Worm (Caenorhabditis elegans) whole organism, early embryonic: ENCODE measurements around the gene R155.5.

Experiments used
- B0310.2 ChIP-seq: sonication (generic microtip); optimal IDR thresholded peaks from 2 replicates; lab custom pipeline; 2016; ENCODE audit warnings: mild to moderate bottlenecking, missing genetic modification characterization, missing compliant biosample characterization
- F13C5.2 ChIP-seq: sonication (generic microtip); optimal IDR thresholded peaks from 2 replicates; lab custom pipeline; 2017; ENCODE audit warnings: mild to moderate bottlenecking, missing genetic modification characterization, inconsistent platforms, missing compliant biosample characterization
- aly-1 ChIP-seq: sonication (generic microtip); optimal IDR thresholded peaks from 2 replicates; lab custom pipeline; 2016; ENCODE audit warnings: missing genetic modification characterization, missing compliant biosample characterization
- ama-1 ChIP-seq: fragments of 150-350 bp; optimal IDR thresholded peaks from 2 replicates; lab custom pipeline; 2014
- ceh-13 ChIP-seq: fragments of 200-800 bp; sonication (Bioruptor generic); optimal IDR thresholded peaks from 2 replicates; lab custom pipeline; 2018; ENCODE audit warnings: mild to moderate bottlenecking, missing genetic modification characterization, missing compliant biosample characterization
- ceh-36 ChIP-seq: sonication (generic microtip); optimal IDR thresholded peaks from 2 replicates; lab custom pipeline; 2016; ENCODE audit warnings: missing genetic modification characterization, inconsistent platforms, missing compliant biosample characterization
- flt-1 ChIP-seq: fragments of 200-800 bp; sonication (Bioruptor generic); IDR thresholded peaks from 2 replicates; pipeline ENCODE4 v1.3.6; 2022; ENCODE audit warnings: missing genetic modification characterization, missing compliant biosample characterization
- hmbx-1 ChIP-seq: sonication (generic microtip); optimal IDR thresholded peaks from 2 replicates; lab custom pipeline; 2016; ENCODE audit warnings: mild to moderate bottlenecking, missing genetic modification characterization, missing compliant biosample characterization
- hnd-1 ChIP-seq: sonication (generic microtip); optimal IDR thresholded peaks from 2 replicates; lab custom pipeline; 2016; ENCODE audit warnings: missing genetic modification characterization, missing compliant biosample characterization
- pes-1 ChIP-seq: fragments of 200-800 bp; sonication (Bioruptor generic); IDR thresholded peaks from 2 replicates; pipeline ENCODE4 v1.3.6; 2022; ENCODE audit warnings: missing genetic modification reagents, missing genetic modification characterization, missing compliant biosample characterization
- scrt-1 ChIP-seq: fragments of 200-800 bp; sonication (Bioruptor generic); IDR thresholded peaks from 2 replicates; pipeline ENCODE4 v1.3.6; 2022; ENCODE audit warnings: missing genetic modification characterization, missing compliant biosample characterization
- tbx-11 ChIP-seq: fragments of 200-800 bp; sonication (Bioruptor generic); IDR thresholded peaks from 2 replicates; pipeline ENCODE4 v1.3.6; 2022; ENCODE audit warnings: missing genetic modification characterization, missing compliant biosample characterization
- tra-4 ChIP-seq: sonication (generic microtip); optimal IDR thresholded peaks from 2 replicates; lab custom pipeline; 2017; ENCODE audit warnings: missing genetic modification characterization, missing compliant biosample characterization

ce11 chrIII:1962552-1962951 lies 7.8 kb downstream of the R155.5 start:
- TF ChIP-seq B0310.2 (tag; lab: Kevin White, UChicago) (no peak), ceh-36 (no peak), tra-4 (tag; lab: Kevin White, UChicago) (no peak), flt-1 (no peak), ama-1 (lab: Kevin White, UChicago) (no peak), pes-1 (no peak), hmbx-1 (no peak), aly-1 (tag; lab: Kevin White, UChicago) (no peak), tbx-11 (GFP tag; lab: Robert Waterston, UW) (no peak), hnd-1 (tag; lab: Kevin White, UChicago) (no peak), scrt-1 (no peak), ceh-13 (GFP tag; lab: Kevin White, UChicago) (no peak), F13C5.2 (tag; lab: Kevin White, UChicago) (no peak)
